Worm (Caenorhabditis elegans): ENCODE measurements around the gene F11E6.4.

DNA sequence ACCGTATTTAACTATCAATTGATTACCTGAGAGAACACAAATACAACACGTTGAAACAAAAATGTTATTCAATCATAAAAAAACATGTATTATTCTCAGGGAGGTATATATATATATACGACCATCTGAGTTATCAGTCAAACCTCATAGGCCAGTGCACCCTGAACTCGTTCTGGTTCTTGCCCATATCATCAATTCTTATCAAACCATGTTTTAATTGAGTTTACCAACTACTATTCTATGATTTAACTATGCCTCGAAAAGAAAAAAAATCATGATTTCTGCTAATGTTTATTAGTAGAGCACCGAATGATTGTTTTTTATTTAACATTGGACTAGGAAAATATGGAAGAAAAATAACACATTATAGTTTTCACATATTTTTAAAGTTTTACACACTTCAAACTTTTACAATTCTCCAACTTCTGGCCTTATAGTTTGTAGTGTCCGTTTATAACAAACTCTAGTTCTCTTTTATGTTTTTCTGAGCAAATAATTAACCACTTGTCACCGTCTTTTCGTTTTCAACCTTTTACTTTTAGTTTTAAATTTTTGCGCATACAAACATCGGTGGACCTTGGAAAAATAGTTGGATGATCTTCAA, 37.8 kb downstream of the F11E6.4 start:
- TF ChIP-seq R02D3.7 (tag; optimal IDR thresholded peaks at IDR 0.05) (no peak), ztf-11 (tag; optimal IDR thresholded peaks at IDR 0.05) (no peak), ceh-28 (tag; optimal IDR thresholded peaks at IDR 0.05) (no peak), nhr-42 (GFP tag; IDR thresholded peaks at IDR 0.05) (no peak), Y75B8A.6 (GFP tag; IDR thresholded peaks at IDR 0.05) (no peak), attf-4 (tag; optimal IDR thresholded peaks at IDR 0.05) (no peak), zag-1 (tag; optimal IDR thresholded peaks at IDR 0.05) (no peak), mep-1 (tag; optimal IDR thresholded peaks at IDR 0.05) (no peak), ceh-20 (GFP tag; IDR thresholded peaks at IDR 0.05) (no peak), F44E2.7 (GFP tag; IDR thresholded peaks at IDR 0.05) (no peak), zfp-3 (GFP tag; conservative IDR thresholded peaks at IDR 0.05) (no peak), spr-3 (GFP tag; optimal IDR thresholded peaks at IDR 0.05) (no peak), mdl-1 (tag; optimal IDR thresholded peaks at IDR 0.05) (no peak)

Measured in whole organism, L4 larva.